Worm (Caenorhabditis elegans): Measurements from ENCODE around the gene pie-1.

The pie-1 gene

ce11 chrIII:12399709-12400108, 27.0 kb upstream of the pie-1 start (continued):
- TF ChIP-seq efl-1 (GFP tag; optimal IDR thresholded peaks at IDR 0.05) (no peak), F22D6.2 (tag; optimal IDR thresholded peaks at IDR 0.05) (no peak), Y53F4B.3 (GFP tag; IDR thresholded peaks at IDR 0.05) (no peak), D2030.7 (GFP tag; IDR thresholded peaks at IDR 0.05) (no peak), nhr-90 (tag; optimal IDR thresholded peaks at IDR 0.05) (peak; percentile 49), T07F8.4 (tag; optimal IDR thresholded peaks at IDR 0.05) (peak; percentile 11), let-607 (tag; optimal IDR thresholded peaks at IDR 0.05) (no peak), xnd-1 (tag; optimal IDR thresholded peaks at IDR 0.05) (no peak), B0336.3 (GFP tag; IDR thresholded peaks at IDR 0.05) (no peak), B0261.1 (tag; optimal IDR thresholded peaks at IDR 0.05) (peak; percentile 75), pbrm-1 (GFP tag; IDR thresholded peaks at IDR 0.05) (no peak), aptf-3 (GFP tag; IDR thresholded peaks at IDR 0.05) (0 out of 2 replicates have a peak, but pooled peaks have one; percentile 57), him-1 (tag; optimal IDR thresholded peaks at IDR 0.05) (peak; percentile 15), tbp1 (GFP tag; optimal IDR thresholded peaks at IDR 0.05) (peak; percentile 91), lir-1 (GFP tag; conservative IDR thresholded peaks at IDR 0.05) (no peak), F52B5.7 (tag; optimal IDR thresholded peaks at IDR 0.05) (peak; percentile 1), F33H1.4 (GFP tag; IDR thresholded peaks at IDR 0.05) (no peak), ztf-18 (tag; optimal IDR thresholded peaks at IDR 0.05) (peak; percentile 7), ekl-4 (GFP tag; IDR thresholded peaks at IDR 0.05) (no peak), C17E4.6 (GFP tag; IDR thresholded peaks at IDR 0.05) (0 out of 2 replicates have a peak, but pooled peaks have one; percentile 25), ceh-100 (GFP tag; IDR thresholded peaks at IDR 0.05) (no peak), fkh-3 (tag; optimal IDR thresholded peaks at IDR 0.05) (no peak), Y67H2A.10 (GFP tag; conservative IDR thresholded peaks at IDR 0.05) (no peak), lsl-1 (GFP tag; optimal IDR thresholded peaks at IDR 0.05) (peak; percentile 41), ztf-6 (GFP tag; IDR thresholded peaks at IDR 0.05) (no peak), zim-3 (tag; optimal IDR thresholded peaks at IDR 0.05) (peak; percentile 7), madf-10 (tag; optimal IDR thresholded peaks at IDR 0.05) (no peak), hmg-1.2 (GFP tag; IDR thresholded peaks at IDR 0.05) (peak; percentile 48), aptf-2 (GFP tag; conservative IDR thresholded peaks at IDR 0.05) (no peak), mel-28 (tag; optimal IDR thresholded peaks at IDR 0.05; ENCODE audit: borderline replicate concordance) (no peak), dpff-1 (tag; optimal IDR thresholded peaks at IDR 0.05) (no peak), rpc-1 (optimal IDR thresholded peaks at IDR 0.05) (peak; percentile 67), rpc-1 (tag; optimal IDR thresholded peaks at IDR 0.05) (peak; percentile 79), hlh-12 (tag; optimal IDR thresholded peaks at IDR 0.05) (no peak), B0035.1 (tag; optimal IDR thresholded peaks at IDR 0.05) (no peak), F57A8.1 (GFP tag; optimal IDR thresholded peaks at IDR 0.05) (no peak), Y95B8A.8 (GFP tag; IDR thresholded peaks at IDR 0.05) (no peak), snpc-4 (GFP tag; optimal IDR thresholded peaks at IDR 0.05) (peak; percentile 31), snpc-4 (tag; optimal IDR thresholded peaks at IDR 0.05) (peak in 1 of 4 experiments; percentile 5), ceh-58 (GFP tag; IDR thresholded peaks at IDR 0.05) (no peak), zfh-2 (GFP tag; conservative IDR thresholded peaks at IDR 0.05) (no peak), rec-8 (tag; optimal IDR thresholded peaks at IDR 0.05) (peak in 1 of 2 experiments; percentile 27), nfya-1 (tag; optimal IDR thresholded peaks at IDR 0.05; ENCODE audit: borderline replicate concordance, insufficient read depth) (no peak), mes-4 (tag; optimal IDR thresholded peaks at IDR 0.05) (peak; percentile 5), sptf-2 (GFP tag; optimal IDR thresholded peaks at IDR 0.05) (peak; percentile 27), repo-1 (tag; optimal IDR thresholded peaks at IDR 0.05) (peak; percentile 11)
